Fruit fly (Drosophila melanogaster): ENCODE data around the gene CG18404.
A peak's percentile ranks its signal among the peaks of the same experiment; 100 is the strongest.

CG18404 gene

dm6 chr3R:30276482-30277282 lies 23.7 kb downstream of the CG18404 start (continued):
- no peak for TF ChIP-seq CG31224 (GFP tag; IDR thresholded peaks at IDR 0.05)
- TF ChIP-seq Opbp (GFP tag; IDR thresholded peaks at IDR 0.05; ENCODE audit: partially characterized antibody): no peak
- TF ChIP-seq CG13287 (GFP tag; IDR thresholded peaks at IDR 0.05; ENCODE audit: partially characterized antibody): peak; percentile 38; the same call in 1 of the 2 replicates
- 0 out of 3 replicates have a peak, but pooled peaks have one; percentile 29 for TF ChIP-seq gce (GFP tag; IDR thresholded peaks at IDR 0.05)
- TF ChIP-seq CG4820 (GFP tag; optimal IDR thresholded peaks at IDR 0.05): peak; percentile 11
- TF ChIP-seq exex (tag; optimal IDR thresholded peaks at IDR 0.05): no peak
- TF ChIP-seq CG13894 (tag; optimal IDR thresholded peaks at IDR 0.05): no peak
- TF ChIP-seq Nf-YC (tag; optimal IDR thresholded peaks at IDR 0.05): peak; percentile 33
- 0 out of 3 replicates have a peak, but pooled peaks have one; percentile 7 for TF ChIP-seq H15 (GFP tag; IDR thresholded peaks at IDR 0.05)
- no peak for TF ChIP-seq CG4730 (GFP tag; IDR thresholded peaks at IDR 0.05)
- no peak for TF ChIP-seq Gsc (GFP tag; IDR thresholded peaks at IDR 0.05)
- TF ChIP-seq Doc2 (GFP tag; IDR thresholded peaks at IDR 0.05): no peak
- no peak; the same call in 1 of the 2 replicates for TF ChIP-seq NFAT (GFP tag; IDR thresholded peaks at IDR 0.05)
- no peak for TF ChIP-seq vfl (GFP tag; optimal IDR thresholded peaks at IDR 0.05)
- TF ChIP-seq CG15479 (GFP tag; optimal IDR thresholded peaks at IDR 0.05): no peak
- TF ChIP-seq chif (GFP tag; optimal IDR thresholded peaks at IDR 0.05): peak; percentile 16 to 70
- TF ChIP-seq Poxn (GFP tag; IDR thresholded peaks at IDR 0.05): no peak
- no peak for TF ChIP-seq hb (GFP tag; IDR thresholded peaks at IDR 0.05; ENCODE audit: partially characterized antibody)
- TF ChIP-seq sens (GFP tag): peak; percentile 89
- peak; percentile 32 for TF ChIP-seq shn (GFP tag; optimal IDR thresholded peaks at IDR 0.05)
- peak; percentile 29; the same call in 1 of the 3 replicates for TF ChIP-seq so (GFP tag; IDR thresholded peaks at IDR 0.05)
- no peak for TF ChIP-seq Dip2 (GFP tag; IDR thresholded peaks at IDR 0.05)
- no peak for TF ChIP-seq B-H2 (GFP tag; optimal IDR thresholded peaks at IDR 0.05)
- TF ChIP-seq Dek (tag; optimal IDR thresholded peaks at IDR 0.05): no peak
- TF ChIP-seq nerfin-2 (GFP tag; IDR thresholded peaks at IDR 0.05; ENCODE audit: partially characterized antibody): no peak
- TF ChIP-seq CG1603 (tag; optimal IDR thresholded peaks at IDR 0.05): peak; percentile 64
- peak; percentile 33 for TF ChIP-seq wek (GFP tag; optimal IDR thresholded peaks at IDR 0.05)
- TF ChIP-seq Max (GFP tag; optimal IDR thresholded peaks at IDR 0.05): no peak
- peak; percentile 69 for TF ChIP-seq ken (GFP tag; IDR thresholded peaks at IDR 0.05)
- TF ChIP-seq CG2129 (GFP tag; IDR thresholded peaks at IDR 0.05; ENCODE audit: partially characterized antibody): no peak
- no peak for TF ChIP-seq CG15011 (GFP tag; optimal IDR thresholded peaks at IDR 0.05)
- TF ChIP-seq CG3847 (GFP tag; IDR thresholded peaks at IDR 0.05): peak; percentile 38
- TF ChIP-seq Sry-δ (GFP tag; optimal IDR thresholded peaks at IDR 0.05): no peak
- TF ChIP-seq esg (GFP tag; conservative IDR thresholded peaks at IDR 0.05): no peak
- TF ChIP-seq fd64A (GFP tag; optimal IDR thresholded peaks at IDR 0.05): peak; percentile 25
- TF ChIP-seq D19B (GFP tag; optimal IDR thresholded peaks at IDR 0.05): peak; percentile 16
- TF ChIP-seq CG6272 (GFP tag; IDR thresholded peaks at IDR 0.05): no peak
- TF ChIP-seq CG8290 (GFP tag; optimal IDR thresholded peaks at IDR 0.05): peak; percentile 42
- peak in 1 of 2 experiments; percentile 76 for TF ChIP-seq CG8290 (tag; optimal IDR thresholded peaks at IDR 0.05)
- TF ChIP-seq dpn (GFP tag; optimal IDR thresholded peaks at IDR 0.05): peak; percentile 52 to 67
- TF ChIP-seq ab (GFP tag; optimal IDR thresholded peaks at IDR 0.05): no peak
- peak; percentile 24 for TF ChIP-seq Ets97D (GFP tag; optimal IDR thresholded peaks at IDR 0.05)
- TF ChIP-seq sim (GFP tag; IDR thresholded peaks at IDR 0.05): 0 out of 2 replicates have a peak, but pooled peaks have one; percentile 31
- no peak for TF ChIP-seq cwo (GFP tag; optimal IDR thresholded peaks at IDR 0.05)
- peak; percentile 37 for TF ChIP-seq corto (GFP tag; optimal IDR thresholded peaks at IDR 0.05)

All from whole organism, embryonic.